Worm (Caenorhabditis elegans) whole organism, late embryonic: ENCODE measurements around the gene F07C3.9.

Source experiments
- Y22D7AL.16 ChIP-seq: sonication (generic microtip); optimal IDR thresholded peaks from 2 replicates; lab custom pipeline; 2016; ENCODE audit warnings: missing genetic modification characterization, missing compliant biosample characterization
- ceh-19 ChIP-seq: fragments of 200-800 bp; sonication (Bioruptor generic); optimal IDR thresholded peaks from 2 replicates; lab custom pipeline; 2018; ENCODE audit warnings: mild to moderate bottlenecking, missing genetic modification characterization, missing compliant biosample characterization
- ceh-30 ChIP-seq: fragments of 150-350 bp; optimal IDR thresholded peaks from 2 replicates; lab custom pipeline; 2014; ENCODE audit warnings: missing biosample characterization, missing genetic modification characterization
- ceh-34 ChIP-seq: sonication (generic microtip); optimal IDR thresholded peaks from 2 replicates; lab custom pipeline; 2016; ENCODE audit warnings: mild to moderate bottlenecking, missing genetic modification characterization, missing compliant biosample characterization
- elt-2 ChIP-seq: sonication (generic microtip); optimal IDR thresholded peaks from 2 replicates; lab custom pipeline; 2016; ENCODE audit warnings: missing genetic modification reagents, missing genetic modification characterization, missing compliant biosample characterization
- lim-6 ChIP-seq: sonication (generic microtip); optimal IDR thresholded peaks from 2 replicates; lab custom pipeline; 2016; ENCODE audit warnings: missing genetic modification characterization, missing compliant biosample characterization
- nhr-11 ChIP-seq: fragments of 150-350 bp; optimal IDR thresholded peaks from 2 replicates; lab custom pipeline; 2014; ENCODE audit warnings: missing biosample characterization, missing genetic modification characterization
- pag-3 ChIP-seq: sonication (generic microtip); optimal IDR thresholded peaks from 2 replicates; lab custom pipeline; 2016; ENCODE audit warnings: missing compliant biosample characterization, missing genetic modification characterization, borderline replicate concordance
- pqm-1 ChIP-seq: sonication (generic microtip); optimal IDR thresholded peaks from 2 replicates; lab custom pipeline; 2016; ENCODE audit warnings: missing genetic modification characterization, missing compliant biosample characterization
- sdc-2 ChIP-seq: sonication (generic microtip); optimal IDR thresholded peaks from 2 replicates; lab custom pipeline; 2016; ENCODE audit warnings: missing genotype, missing genetic modification characterization, missing compliant biosample characterization

ce11 chrV:9295581-9295980 is 41.1 kb upstream of the F07C3.9 start:
- TF ChIP-seq ceh-30 (tag; lab: Kevin White, UChicago), result no peak
- TF ChIP-seq sdc-2, result no peak
- no peak for TF ChIP-seq pag-3 (tag; lab: Kevin White, UChicago)
- TF ChIP-seq ceh-34 (tag; lab: Kevin White, UChicago), result no peak
- TF ChIP-seq elt-2, result no peak
- no peak for TF ChIP-seq ceh-19 (GFP tag; lab: Kevin White, UChicago)
- no peak for TF ChIP-seq lim-6 (tag; lab: Kevin White, UChicago)
- TF ChIP-seq pqm-1 (tag; lab: Kevin White, UChicago), result no peak
- no peak for TF ChIP-seq nhr-11
- TF ChIP-seq Y22D7AL.16 (tag; lab: Kevin White, UChicago), result no peak
